Worm (Caenorhabditis elegans) whole organism, mixed stage, embryonic: ENCODE measurements around the gene clec-67.

Source experiments
- ceh-43 ChIP-seq: fragments of 200-800 bp; sonication (Bioruptor generic); optimal IDR thresholded peaks from 2 replicates; lab custom pipeline; 2018; ENCODE audit warnings: mild to moderate bottlenecking, missing genetic modification characterization, moderate library complexity, missing compliant biosample characterization
- elt-1 ChIP-seq: sonication (generic microtip); optimal IDR thresholded peaks from 2 replicates; lab custom pipeline; 2017; ENCODE audit warnings: missing genetic modification characterization, mild to moderate bottlenecking, missing compliant biosample characterization, antibody characterized with exemption, moderate library complexity, borderline replicate concordance; ENCODE audit not compliant: insufficient read depth
- elt-3 ChIP-seq: fragments of 150-350 bp; optimal IDR thresholded peaks from 2 replicates; lab custom pipeline; 2014; ENCODE audit warnings: missing biosample characterization, missing genetic modification characterization
- lin-13 ChIP-seq: fragments of 150-350 bp; optimal IDR thresholded peaks from 2 replicates; lab custom pipeline; 2014; ENCODE audit warnings: missing biosample characterization, missing genetic modification characterization
- lin-32 ChIP-seq: fragments of 200-800 bp; sonication (Bioruptor generic); optimal IDR thresholded peaks from 2 replicates; lab custom pipeline; 2018; ENCODE audit warnings: mild to moderate bottlenecking, missing genetic modification characterization, missing compliant biosample characterization
- lsy-2 ChIP-seq: fragments of 150-350 bp; optimal IDR thresholded peaks from 2 replicates; lab custom pipeline; 2014; ENCODE audit warnings: missing biosample characterization, missing genetic modification characterization
- mab-5 ChIP-seq: fragments of 150-350 bp; optimal IDR thresholded peaks from 2 replicates; lab custom pipeline; 2014; ENCODE audit warnings: missing biosample characterization, missing genetic modification characterization
- nhr-12 ChIP-seq: fragments of 150-350 bp; optimal IDR thresholded peaks from 2 replicates; lab custom pipeline; 2014; ENCODE audit warnings: missing biosample characterization, missing genetic modification characterization
- nhr-76 ChIP-seq: sonication (generic microtip); optimal IDR thresholded peaks from 2 replicates; lab custom pipeline; 2017; ENCODE audit warnings: missing biosample characterization, missing genetic modification characterization
- pha-4 ChIP-seq: fragments of 150-350 bp; optimal IDR thresholded peaks from 2 replicates; lab custom pipeline; 2018; ENCODE audit warnings: missing biosample characterization, missing genetic modification reagents, missing genetic modification characterization
- unc-62 ChIP-seq: fragments of 150-350 bp; optimal IDR thresholded peaks from 2 replicates; lab custom pipeline; 2014; ENCODE audit warnings: missing biosample characterization, missing genetic modification reagents, missing genetic modification characterization
- ztf-11 ChIP-seq: fragments of 150-350 bp; optimal IDR thresholded peaks from 2 replicates; lab custom pipeline; 2014; ENCODE audit warnings: missing biosample characterization, missing genetic modification characterization

- TF ChIP-seq pha-4 (no peak), mab-5 (no peak), ztf-11 (tag; lab: Kevin White, UChicago) (no peak), nhr-12 (no peak), unc-62 (GFP tag; lab: Kevin White, UChicago) (no peak), nhr-76 (tag; lab: Kevin White, UChicago) (no peak), elt-1 (tag; lab: Kevin White, UChicago) (no peak), ceh-43 (no peak), lsy-2 (tag; lab: Kevin White, UChicago) (no peak), lin-32 (GFP tag; lab: Kevin White, UChicago) (no peak), elt-3 (tag; lab: Kevin White, UChicago) (no peak), lin-13 (tag; lab: Kevin White, UChicago) (no peak)
Measured at ce11 chrIV:3960396-3960795, 38.4 kb downstream of the clec-67 start, which contains the start of gene clec-75.
